Worm (Caenorhabditis elegans) whole organism, L3 larva: ENCODE measurements around the gene K03H1.9.

ENCODE experiments used
- R02D3.7 ChIP-seq: fragments of 150-350 bp; optimal IDR thresholded peaks from 2 replicates; lab custom pipeline; 2014; ENCODE audit warnings: missing biosample characterization, missing genetic modification characterization
- ZK546.5 ChIP-seq: sonication (generic microtip); optimal IDR thresholded peaks from 2 replicates; lab custom pipeline; 2017; ENCODE audit warnings: missing biosample characterization, missing genetic modification characterization
- aly-2 ChIP-seq: fragments of 150-350 bp; optimal IDR thresholded peaks from 2 replicates; lab custom pipeline; 2014; ENCODE audit warnings: missing biosample characterization, missing genetic modification characterization
- ceh-16 ChIP-seq: sonication (generic microtip); optimal IDR thresholded peaks from 2 replicates; lab custom pipeline; 2017; ENCODE audit warnings: missing biosample characterization, missing genetic modification characterization
- ceh-28 ChIP-seq: fragments of 150-350 bp; optimal IDR thresholded peaks from 2 replicates; lab custom pipeline; 2014; ENCODE audit warnings: missing biosample characterization, missing genetic modification reagents, missing genetic modification characterization
- ceh-82 ChIP-seq: fragments of 150-350 bp; optimal IDR thresholded peaks from 2 replicates; lab custom pipeline; 2014; ENCODE audit warnings: missing biosample characterization, missing genetic modification characterization
- ceh-9 ChIP-seq: sonication (generic microtip); optimal IDR thresholded peaks from 2 replicates; lab custom pipeline; 2018; ENCODE audit warnings: missing biosample characterization, missing genetic modification characterization
- egl-5 ChIP-seq: fragments of 150-350 bp; optimal IDR thresholded peaks from 2 replicates; lab custom pipeline; 2017; ENCODE audit warnings: missing biosample characterization, missing genetic modification reagents, missing genetic modification characterization, inconsistent platforms
- elt-1 ChIP-seq: fragments of 150-350 bp; optimal IDR thresholded peaks from 2 replicates; lab custom pipeline; 2014; ENCODE audit warnings: missing biosample characterization, missing genetic modification characterization
- elt-2 ChIP-seq: sonication (generic microtip); optimal IDR thresholded peaks from 2 replicates; lab custom pipeline; 2016; ENCODE audit warnings: missing genetic modification reagents, mild to moderate bottlenecking, missing genetic modification characterization, missing compliant biosample characterization
- elt-3 ChIP-seq, 3 experiments: fragments of 150-350 bp in 1 of 3; sonication (generic microtip) in 2 of 3; optimal IDR thresholded peaks; 2 replicates in 2 of 3; 4 replicates in 1 of 3; lab custom pipeline; 2014 to 2017; ENCODE audit warnings: missing biosample characterization in 3 of 3, missing genetic modification characterization in 3 of 3
- fkh-10 ChIP-seq: sonication (generic microtip); optimal IDR thresholded peaks from 2 replicates; lab custom pipeline; 2017; ENCODE audit warnings: missing biosample characterization, missing genetic modification reagents, missing genetic modification characterization
- fkh-2 ChIP-seq: fragments of 150-350 bp; optimal IDR thresholded peaks from 2 replicates; lab custom pipeline; 2014; ENCODE audit warnings: missing biosample characterization, missing genetic modification reagents, missing genetic modification characterization
- fos-1 ChIP-seq: fragments of 150-350 bp; optimal IDR thresholded peaks from 2 replicates; lab custom pipeline; 2014; ENCODE audit warnings: missing biosample characterization, missing genetic modification characterization
- hmg-11 ChIP-seq: sonication (generic microtip); optimal IDR thresholded peaks from 2 replicates; lab custom pipeline; 2016; ENCODE audit warnings: missing genetic modification characterization, missing compliant biosample characterization
- jun-1 ChIP-seq: fragments of 150-350 bp; optimal IDR thresholded peaks from 2 replicates; lab custom pipeline; 2014; ENCODE audit warnings: missing biosample characterization, missing genetic modification reagents, missing genetic modification characterization
- lin-39 ChIP-seq: fragments of 150-350 bp; optimal IDR thresholded peaks from 2 replicates; lab custom pipeline; 2018; ENCODE audit warnings: missing biosample characterization, missing genetic modification reagents, missing genetic modification characterization
- lsy-12 ChIP-seq: sonication (generic microtip); optimal IDR thresholded peaks from 2 replicates; lab custom pipeline; 2016; ENCODE audit warnings: mild to moderate bottlenecking, missing genetic modification characterization, missing compliant biosample characterization
- mdl-1 ChIP-seq: fragments of 150-350 bp; optimal IDR thresholded peaks from 2 replicates; lab custom pipeline; 2014; ENCODE audit warnings: missing biosample characterization, missing genetic modification characterization
- mml-1 ChIP-seq: fragments of 150-350 bp; sonication (generic microtip); optimal IDR thresholded peaks from 3 replicates; lab custom pipeline; 2014; ENCODE audit warnings: missing biosample characterization, missing genetic modification characterization
- nfya-1 ChIP-seq: sonication (generic microtip); optimal IDR thresholded peaks from 2 replicates; lab custom pipeline; 2017; ENCODE audit warnings: missing genetic modification characterization, mild to moderate bottlenecking, missing compliant biosample characterization, antibody characterized with exemption, moderate library complexity; ENCODE audit not compliant: insufficient read depth
- nhr-11 ChIP-seq: fragments of 150-350 bp; optimal IDR thresholded peaks from 2 replicates; lab custom pipeline; 2014; ENCODE audit warnings: missing biosample characterization, missing genetic modification characterization
- nhr-12 ChIP-seq: fragments of 150-350 bp; optimal IDR thresholded peaks from 2 replicates; lab custom pipeline; 2014; ENCODE audit warnings: missing biosample characterization, missing genetic modification characterization
- nhr-23 ChIP-seq: fragments of 150-350 bp; optimal IDR thresholded peaks from 2 replicates; lab custom pipeline; 2014; ENCODE audit warnings: missing biosample characterization, missing genetic modification reagents, missing genetic modification characterization
- nhr-237 ChIP-seq: fragments of 150-350 bp; optimal IDR thresholded peaks from 2 replicates; lab custom pipeline; 2014; ENCODE audit warnings: missing biosample characterization, missing genetic modification characterization
- nhr-25 ChIP-seq: sonication (generic microtip); optimal IDR thresholded peaks from 2 replicates; lab custom pipeline; 2017; ENCODE audit warnings: missing biosample characterization, missing genetic modification characterization
- nhr-43 ChIP-seq: sonication (generic microtip); optimal IDR thresholded peaks from 2 replicates; lab custom pipeline; 2016; ENCODE audit warnings: mild to moderate bottlenecking, missing genetic modification characterization, missing compliant biosample characterization; ENCODE audit not compliant: poor library complexity, severe bottlenecking
- pha-4 ChIP-seq: fragments of 150-350 bp; optimal IDR thresholded peaks from 2 replicates; lab custom pipeline; 2014; ENCODE audit warnings: missing biosample characterization, missing genetic modification reagents, missing genetic modification characterization
- sea-2 ChIP-seq: fragments of 150-350 bp; sonication (generic microtip); optimal IDR thresholded peaks from 4 replicates; lab custom pipeline; 2014; ENCODE audit warnings: missing biosample characterization, missing genetic modification reagents, missing genetic modification characterization
- skn-1 ChIP-seq: fragments of 150-350 bp; optimal IDR thresholded peaks from 2 replicates; lab custom pipeline; 2014; ENCODE audit warnings: missing biosample characterization, missing genetic modification characterization
- snpc-4 ChIP-seq: fragments of 150-350 bp; optimal IDR thresholded peaks from 2 replicates; lab custom pipeline; 2014; ENCODE audit warnings: missing biosample characterization, missing genetic modification characterization
- tbx-2 ChIP-seq: sonication (generic microtip); optimal IDR thresholded peaks from 2 replicates; lab custom pipeline; 2016; ENCODE audit warnings: mild to moderate bottlenecking, missing genetic modification characterization, missing compliant biosample characterization
- unc-39 ChIP-seq: sonication (generic microtip); optimal IDR thresholded peaks from 4 replicates; lab custom pipeline; 2017; ENCODE audit warnings: missing biosample characterization, missing genetic modification characterization
- unc-62 ChIP-seq: fragments of 150-350 bp; sonication (generic microtip); optimal IDR thresholded peaks from 4 replicates; lab custom pipeline; 2014; ENCODE audit warnings: missing biosample characterization, missing genetic modification reagents, missing genetic modification characterization
- ztf-11 ChIP-seq: fragments of 150-350 bp; optimal IDR thresholded peaks from 2 replicates; lab custom pipeline; 2014; ENCODE audit warnings: missing biosample characterization, missing genetic modification characterization

The K03H1.9 gene

DNA sequence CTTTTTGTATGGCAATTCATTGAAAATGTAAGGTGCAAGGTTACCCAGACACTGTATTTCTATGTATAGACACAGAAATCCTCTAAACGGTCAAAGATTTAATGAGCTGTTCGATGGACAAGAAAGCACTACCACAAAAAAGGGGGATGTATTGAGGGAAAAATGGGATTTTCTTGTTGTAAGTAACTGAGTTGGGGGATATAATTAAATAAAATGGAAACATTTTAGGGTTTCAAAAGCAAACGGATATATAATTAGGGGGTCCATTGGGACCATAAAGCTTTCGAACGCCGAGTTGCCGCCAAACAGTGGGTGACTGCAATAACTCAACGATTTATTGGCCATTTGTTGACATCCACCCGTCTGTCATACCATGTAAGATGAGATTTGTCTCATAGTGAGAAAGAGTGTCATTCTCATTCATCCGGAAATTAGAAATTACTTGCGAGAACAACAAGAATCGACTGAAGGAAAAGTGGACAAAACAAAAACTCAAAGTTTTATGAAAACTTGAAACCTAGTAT is 40.9 kb upstream of the K03H1.9 start:
- no peak for TF ChIP-seq nhr-11 (tag; lab: Kevin White, UChicago)
- peak; percentile 8 for TF ChIP-seq egl-5 (tag; lab: Kevin White, UChicago)
- TF ChIP-seq, all 47 proteins: peak for 1

DNA sequence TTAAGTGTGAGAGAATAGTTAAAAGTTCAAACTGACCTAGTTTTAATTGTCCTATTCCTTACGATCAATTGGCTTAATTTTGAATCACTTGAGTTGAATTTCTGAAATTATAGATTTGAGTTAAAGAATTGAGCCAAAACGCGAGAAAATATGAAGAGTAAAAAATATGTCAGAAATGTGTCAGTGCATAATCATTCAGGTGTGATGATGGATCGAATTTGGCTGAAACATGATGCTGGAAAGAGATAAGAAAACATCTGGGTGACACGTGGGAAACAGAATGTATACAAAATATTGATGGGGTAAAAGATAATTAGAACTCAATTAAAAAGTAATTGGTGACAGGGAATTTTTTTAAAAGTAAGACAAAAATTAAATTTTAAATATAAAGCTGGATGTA is 32.5 kb upstream of the K03H1.9 start, which contains the start of gene R10E12.2:
R10E12.2 (minus strand) TSS at position 101 of the 400 bp plus-strand sequence.
- TF ChIP-seq ceh-9 = no peak
- no peak for TF ChIP-seq snpc-4 (tag; lab: Kevin White, UChicago)
- TF ChIP-seq unc-62 (GFP tag; lab: Kevin White, UChicago) = no peak
- TF ChIP-seq fos-1 (tag; lab: Kevin White, UChicago) = no peak
- no peak for TF ChIP-seq ceh-16 (tag; lab: Kevin White, UChicago)
- TF ChIP-seq fkh-10 = no peak
- TF ChIP-seq mml-1 (tag; lab: Kevin White, UChicago) = no peak
- no peak for TF ChIP-seq mdl-1 (tag; lab: Kevin White, UChicago)
- TF ChIP-seq elt-3 (tag; optimal IDR thresholded peaks at IDR 0.05; lab: Kevin White, UChicago) = no peak
- TF ChIP-seq lin-39 (tag; lab: Kevin White, UChicago) = no peak
- no peak for TF ChIP-seq nhr-23 (tag; lab: Kevin White, UChicago)
- TF ChIP-seq R02D3.7 = no peak
- no peak for TF ChIP-seq ceh-28 (tag; lab: Kevin White, UChicago)
- TF ChIP-seq nhr-43 (tag; lab: Kevin White, UChicago) = no peak
- TF ChIP-seq sea-2 = no peak
- TF ChIP-seq nhr-237 = no peak

DNA sequence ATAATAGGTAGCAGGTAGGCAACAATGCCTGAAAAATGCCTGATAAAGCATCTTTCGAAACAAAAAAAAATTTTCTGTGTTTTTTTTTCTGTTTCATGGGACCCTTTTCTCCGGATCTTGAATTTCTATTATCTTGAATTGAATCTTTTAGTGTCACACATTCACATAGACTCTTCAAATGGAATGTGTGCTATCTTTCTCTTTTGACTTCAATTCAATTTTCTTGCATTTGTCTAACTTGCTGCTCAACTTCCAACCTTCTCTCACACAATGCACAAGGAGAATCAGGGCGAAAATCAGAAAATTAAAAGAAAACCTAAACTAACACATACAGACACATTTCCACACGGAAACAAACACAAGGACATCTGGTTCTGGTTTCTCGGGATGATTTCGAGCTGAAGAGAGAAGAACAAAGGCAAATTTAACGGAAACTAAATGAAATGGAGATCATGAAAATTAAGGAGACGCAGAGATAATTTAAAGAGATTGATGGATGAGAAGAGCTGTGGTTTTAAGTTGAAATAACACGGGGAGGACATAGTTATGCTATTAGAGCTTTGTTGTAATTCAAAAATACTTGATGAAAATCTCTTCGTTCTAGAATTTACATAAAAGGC is 31.0 kb upstream of the K03H1.9 start:
- TF ChIP-seq fkh-10 (peak; percentile 59), ceh-82 (tag; lab: Kevin White, UChicago) (no peak)
- TF ChIP-seq, all 47 proteins: peak for 1

- TF ChIP-seq aly-2 (tag; lab: Kevin White, UChicago) (no peak), elt-1 (tag; lab: Kevin White, UChicago) (no peak), skn-1 (tag; lab: Kevin White, UChicago) (no peak), egl-5 (tag; lab: Kevin White, UChicago) (no peak), ztf-11 (no peak), pha-4 (tag; lab: Kevin White, UChicago) (no peak), ceh-16 (tag; lab: Kevin White, UChicago) (no peak), nhr-25 (tag; lab: Kevin White, UChicago) (no peak), lsy-12 (tag; lab: Kevin White, UChicago) (no peak), sea-2 (no peak), ceh-9 (no peak), tbx-2 (tag; lab: Kevin White, UChicago) (no peak), nhr-12 (tag; lab: Kevin White, UChicago) (no peak), jun-1 (tag; lab: Kevin White, UChicago) (no peak), elt-3 (tag; optimal IDR thresholded peaks at IDR 0.05; lab: Kevin White, UChicago) (no peak), unc-39 (no peak), elt-2 (tag; lab: Kevin White, UChicago) (no peak), hmg-11 (tag; lab: Kevin White, UChicago) (no peak), fkh-2 (tag; lab: Kevin White, UChicago) (no peak)
- TF ChIP-seq, all 47 proteins: peak for 0
Observed at ce11 chrIII:9969371-9969770, 28.1 kb upstream of the K03H1.9 start.

- TF ChIP-seq nfya-1 (tag; lab: Kevin White, UChicago) (no peak), ZK546.5 (tag; lab: Kevin White, UChicago) (no peak), ceh-82 (tag; lab: Kevin White, UChicago) (no peak), hmg-11 (tag; lab: Kevin White, UChicago) (no peak), ceh-28 (tag; lab: Kevin White, UChicago) (no peak)
Observed at ce11 chrIII:9965444-9965843, 24.2 kb upstream of the K03H1.9 start.
